Worm (Caenorhabditis elegans) whole organism, L3 larva: Measurements from ENCODE around the gene shpk-1.

Experiments used
- ceh-16 ChIP-seq: sonication (generic microtip); optimal IDR thresholded peaks from 2 replicates; lab custom pipeline; 2017; ENCODE audit warnings: missing biosample characterization, missing genetic modification characterization
- ceh-28 ChIP-seq: fragments of 150-350 bp; optimal IDR thresholded peaks from 2 replicates; lab custom pipeline; 2014; ENCODE audit warnings: missing biosample characterization, missing genetic modification reagents, missing genetic modification characterization
- elt-1 ChIP-seq: fragments of 150-350 bp; optimal IDR thresholded peaks from 2 replicates; lab custom pipeline; 2014; ENCODE audit warnings: missing biosample characterization, missing genetic modification characterization
- fkh-2 ChIP-seq: fragments of 150-350 bp; optimal IDR thresholded peaks from 2 replicates; lab custom pipeline; 2014; ENCODE audit warnings: missing biosample characterization, missing genetic modification reagents, missing genetic modification characterization
- lin-39 ChIP-seq: fragments of 150-350 bp; optimal IDR thresholded peaks from 2 replicates; lab custom pipeline; 2018; ENCODE audit warnings: missing biosample characterization, missing genetic modification reagents, missing genetic modification characterization
- lsy-12 ChIP-seq: sonication (generic microtip); optimal IDR thresholded peaks from 2 replicates; lab custom pipeline; 2016; ENCODE audit warnings: mild to moderate bottlenecking, missing genetic modification characterization, missing compliant biosample characterization
- nhr-11 ChIP-seq: fragments of 150-350 bp; optimal IDR thresholded peaks from 2 replicates; lab custom pipeline; 2014; ENCODE audit warnings: missing biosample characterization, missing genetic modification characterization
- nhr-237 ChIP-seq: fragments of 150-350 bp; optimal IDR thresholded peaks from 2 replicates; lab custom pipeline; 2014; ENCODE audit warnings: missing biosample characterization, missing genetic modification characterization
- nhr-43 ChIP-seq: sonication (generic microtip); optimal IDR thresholded peaks from 2 replicates; lab custom pipeline; 2016; ENCODE audit warnings: mild to moderate bottlenecking, missing genetic modification characterization, missing compliant biosample characterization; ENCODE audit not compliant: poor library complexity, severe bottlenecking
- nhr-76 ChIP-seq: fragments of 150-350 bp; sonication (generic microtip); optimal IDR thresholded peaks from 5 replicates; lab custom pipeline; 2014; ENCODE audit warnings: missing biosample characterization, missing genetic modification characterization
- nhr-77 ChIP-seq: fragments of 150-350 bp; optimal IDR thresholded peaks from 2 replicates; lab custom pipeline; 2014; ENCODE audit warnings: missing biosample characterization, missing genetic modification characterization
- pqm-1 ChIP-seq: fragments of 150-350 bp; optimal IDR thresholded peaks from 2 replicates; lab custom pipeline; 2017; ENCODE audit warnings: missing biosample characterization, missing genetic modification characterization, inconsistent platforms
- snpc-4 ChIP-seq: fragments of 150-350 bp; optimal IDR thresholded peaks from 2 replicates; lab custom pipeline; 2014; ENCODE audit warnings: missing biosample characterization, missing genetic modification characterization
- unc-39 ChIP-seq: sonication (generic microtip); optimal IDR thresholded peaks from 4 replicates; lab custom pipeline; 2017; ENCODE audit warnings: missing biosample characterization, missing genetic modification characterization
- unc-62 ChIP-seq: fragments of 150-350 bp; sonication (generic microtip); optimal IDR thresholded peaks from 4 replicates; lab custom pipeline; 2014; ENCODE audit warnings: missing biosample characterization, missing genetic modification reagents, missing genetic modification characterization
- zag-1 ChIP-seq: fragments of 150-350 bp; optimal IDR thresholded peaks from 2 replicates; lab custom pipeline; 2014; ENCODE audit warnings: missing biosample characterization, missing genetic modification characterization
- ztf-4 ChIP-seq: fragments of 150-350 bp; optimal IDR thresholded peaks from 2 replicates; lab custom pipeline; 2014; ENCODE audit warnings: missing biosample characterization, missing genetic modification characterization

shpk-1 gene

DNA sequence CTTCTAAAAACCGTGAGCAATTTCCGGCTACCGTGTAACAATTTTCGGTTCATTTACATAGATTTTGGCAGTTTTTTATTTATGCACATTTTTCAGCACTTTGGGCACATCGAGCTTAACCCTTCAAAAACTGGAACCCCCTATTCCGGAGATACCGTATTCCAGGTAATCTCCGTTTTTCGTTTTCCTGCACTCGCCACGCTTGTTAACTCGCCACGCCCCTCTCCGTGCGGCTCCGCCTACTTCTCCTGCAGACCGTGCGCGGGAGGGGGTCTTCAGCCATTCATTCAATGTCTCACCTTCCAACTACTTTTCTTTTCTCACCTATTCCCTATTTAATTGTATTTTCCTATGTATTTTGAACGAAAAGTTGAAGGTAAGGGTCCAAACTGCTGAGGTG is 52.3 kb downstream of the shpk-1 start:
- TF ChIP-seq lsy-12 (tag; lab: Kevin White, UChicago): no peak
- TF ChIP-seq zag-1 (tag; lab: Kevin White, UChicago): no peak
- no peak for TF ChIP-seq nhr-77
- no peak for TF ChIP-seq nhr-237
- TF ChIP-seq ceh-16 (tag; lab: Kevin White, UChicago): no peak
- no peak for TF ChIP-seq unc-39 (tag; lab: Kevin White, UChicago)
- TF ChIP-seq pqm-1 (tag; lab: Kevin White, UChicago): no peak
- TF ChIP-seq ceh-28: no peak
- no peak for TF ChIP-seq ztf-4 (tag; lab: Kevin White, UChicago)
- TF ChIP-seq lin-39 (tag; lab: Kevin White, UChicago): no peak
- TF ChIP-seq unc-62 (GFP tag; lab: Kevin White, UChicago): no peak
- no peak for TF ChIP-seq elt-1
- TF ChIP-seq snpc-4: no peak
- no peak for TF ChIP-seq nhr-11 (tag; lab: Kevin White, UChicago)
- no peak for TF ChIP-seq nhr-76 (tag; lab: Kevin White, UChicago)
- TF ChIP-seq fkh-2 (tag; lab: Kevin White, UChicago): no peak
- no peak for TF ChIP-seq nhr-43 (tag; lab: Kevin White, UChicago)
